Worm (Caenorhabditis elegans): ENCODE measurements around the gene C48B4.3.

- TF ChIP-seq nhr-23 (tag; optimal IDR thresholded peaks at IDR 0.05) (no peak), snpc-4 (tag; optimal IDR thresholded peaks at IDR 0.05) (no peak), mdl-1 (tag; optimal IDR thresholded peaks at IDR 0.05) (no peak), nhr-237 (tag; optimal IDR thresholded peaks at IDR 0.05) (no peak), egl-27 (tag; optimal IDR thresholded peaks at IDR 0.05) (no peak), ama-1 (optimal IDR thresholded peaks at IDR 0.05) (no peak), R02D3.7 (tag; optimal IDR thresholded peaks at IDR 0.05) (no peak), blmp-1 (tag; optimal IDR thresholded peaks at IDR 0.05; ENCODE audit: insufficient read depth) (no peak), alr-1 (tag; optimal IDR thresholded peaks at IDR 0.05) (no peak), unc-39 (tag; optimal IDR thresholded peaks at IDR 0.05) (no peak), nhr-25 (tag; optimal IDR thresholded peaks at IDR 0.05) (no peak), mab-5 (tag; optimal IDR thresholded peaks at IDR 0.05) (no peak), ZK546.5 (tag; optimal IDR thresholded peaks at IDR 0.05) (no peak), elt-1 (tag; optimal IDR thresholded peaks at IDR 0.05) (no peak)
Observed at ce11 chrIII:9623460-9623859, 41.3 kb upstream of the C48B4.3 start.
